Fruit fly (Drosophila melanogaster) whole organism, embryonic: Measurements from ENCODE around the gene CG11608.

ENCODE experiments used
- CG11723 ChIP-seq: fragments of 200-800 bp; sonication (Bioruptor generic); optimal IDR thresholded peaks from 2 replicates; lab custom pipeline; 2017; ENCODE audit warnings: missing biosample characterization, mild to moderate bottlenecking, missing genetic modification characterization
- CG32532 ChIP-seq: fragments of 200-800 bp; sonication (Bioruptor generic); IDR thresholded peaks from 2 replicates; pipeline ENCODE4 v1.3.6; 2022; ENCODE audit warnings: missing biosample characterization, missing genetic modification characterization
- CG33557 ChIP-seq: fragments of 200-800 bp; sonication (Bioruptor generic); optimal IDR thresholded peaks from 2 replicates; lab custom pipeline; 2019; ENCODE audit warnings: missing biosample characterization, mild to moderate bottlenecking, missing genetic modification characterization, moderate library complexity
- CG34422 ChIP-seq: fragments of 200-800 bp; sonication (Bioruptor generic); IDR thresholded peaks from 3 replicates; pipeline ENCODE4 v1.3.6; 2022; ENCODE audit warnings: missing biosample characterization, missing genetic modification characterization
- CG9932 ChIP-seq: fragments of 200-800 bp; sonication (Bioruptor generic); IDR thresholded peaks from 2 replicates; pipeline ENCODE4 v1.3.6; 2022; ENCODE audit warnings: missing biosample characterization, missing genetic modification characterization
- Chrac-16 ChIP-seq: fragments of 200-800 bp; sonication (Bioruptor generic); optimal IDR thresholded peaks from 3 replicates; lab custom pipeline; 2016; ENCODE audit warnings: missing biosample characterization, missing genetic modification characterization
- Oli ChIP-seq: fragments of 200-800 bp; sonication (Bioruptor generic); optimal IDR thresholded peaks from 2 replicates; lab custom pipeline; 2018; ENCODE audit warnings: missing biosample characterization, mild to moderate bottlenecking, missing genetic modification characterization, moderate library complexity
- Rx ChIP-seq: fragments of 200-800 bp; sonication (Bioruptor generic); IDR thresholded peaks from 2 replicates; pipeline ENCODE4 v1.3.6; 2022; ENCODE audit warnings: missing biosample characterization, missing genetic modification characterization
- Sox102F ChIP-seq: fragments of 200-800 bp; sonication (Bioruptor generic); optimal IDR thresholded peaks from 2 replicates; lab custom pipeline; 2018; ENCODE audit warnings: missing biosample characterization, mild to moderate bottlenecking, missing genetic modification characterization, moderate library complexity
- bowl ChIP-seq: fragments of 200-800 bp; sonication (Bioruptor generic); IDR thresholded peaks from 2 replicates; pipeline ENCODE4 v1.3.6; 2022; ENCODE audit warnings: missing biosample characterization, missing genetic modification characterization
- gt ChIP-seq: fragments of 200-800 bp; sonication (Bioruptor generic); IDR thresholded peaks from 2 replicates; pipeline ENCODE4 v1.3.6; 2022; ENCODE audit warnings: missing biosample characterization, missing genetic modification characterization
- nerfin-2 ChIP-seq: fragments of 200-800 bp; sonication (Bioruptor generic); IDR thresholded peaks from 2 replicates; pipeline ENCODE4 v1.3.6; 2022; ENCODE audit warnings: missing biosample characterization, missing genetic modification characterization; ENCODE audit not compliant: partially characterized antibody
- org-1 ChIP-seq: fragments of 200-800 bp; sonication (Bioruptor generic); optimal IDR thresholded peaks from 2 replicates; lab custom pipeline; 2017; ENCODE audit warnings: missing biosample characterization, missing genetic modification characterization

dm6 chr3R:12637961-12638531 is at the start of gene CG11608:
- no peak for TF ChIP-seq CG11723 (GFP tag; lab: Kevin White, UChicago)
- no peak for TF ChIP-seq Oli (tag; lab: Kevin White, UChicago)
- no peak for TF ChIP-seq nerfin-2
- no peak for TF ChIP-seq Rx (GFP tag; lab: Robert Waterston, UW)
- no peak for TF ChIP-seq CG34422 (GFP tag; lab: Robert Waterston, UW)
- no peak for TF ChIP-seq Chrac-16 (GFP tag; lab: Kevin White, UChicago)
- TF ChIP-seq CG33557 (GFP tag; lab: Kevin White, UChicago) = no peak
- TF ChIP-seq org-1 (GFP tag; lab: Kevin White, UChicago) = no peak
- no peak for TF ChIP-seq Sox102F (GFP tag; lab: Kevin White, UChicago)
- no peak for TF ChIP-seq gt (GFP tag; lab: Robert Waterston, UW)
- no peak for TF ChIP-seq CG9932 (GFP tag; lab: Robert Waterston, UW)
- TF ChIP-seq CG32532 (GFP tag; lab: Robert Waterston, UW) = no peak
- no peak for TF ChIP-seq bowl (GFP tag; lab: Robert Waterston, UW)
